Comparison of ENCODE assay signal across 4 worm cellular contexts in the genomic region with DNA sequence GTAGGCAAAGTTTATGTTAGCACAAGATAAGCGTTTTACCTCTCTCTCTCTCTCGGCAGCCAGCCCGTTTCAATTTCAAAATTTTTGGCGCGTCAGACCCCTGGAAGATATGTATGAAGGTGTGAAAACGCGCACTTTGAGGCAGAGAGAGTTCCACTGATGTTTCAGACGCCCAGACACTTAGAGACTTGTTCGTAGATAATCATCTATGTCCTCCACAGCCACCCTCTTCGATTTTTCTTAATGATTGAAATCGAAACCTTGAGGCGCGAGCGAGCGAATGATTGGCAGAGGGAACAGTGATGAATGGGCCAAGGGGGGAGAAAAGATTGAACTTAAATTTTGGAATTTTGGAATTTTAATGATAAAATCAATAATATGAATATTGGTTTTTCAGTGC.
TF ChIP-seq lines count a peak whose summit lies in the region.

No protein-coding gene starts in this region.

TF ChIP-seq in whole organism, L1 larva, 84 proteins besides CTCF, POLR2A, EP300 and RAD21:
- peak; percentile 31 for TF ChIP-seq blmp-1 (tag; optimal IDR thresholded peaks at IDR 0.05; lab: Kevin White, UChicago)
- peak; percentile 62 for TF ChIP-seq lin-14 (GFP tag; optimal IDR thresholded peaks at IDR 0.05; lab: Kevin White, UChicago)
- TF ChIP-seq nhr-85 (tag; lab: Kevin White, UChicago), result peak; percentile 90
- no peak for TF ChIP-seq lin-15B (tag; optimal IDR thresholded peaks at IDR 0.05; lab: Kevin White, UChicago)
- TF ChIP-seq F16B12.6 (tag; optimal IDR thresholded peaks at IDR 0.05; lab: Kevin White, UChicago), result no peak
- TF ChIP-seq rnt-1 (tag; optimal IDR thresholded peaks at IDR 0.05; lab: Kevin White, UChicago), result peak; percentile 22
- no peak for TF ChIP-seq efl-1 (optimal IDR thresholded peaks at IDR 0.05; lab: Kevin White, UChicago)
- TF ChIP-seq efl-1 (GFP tag; optimal IDR thresholded peaks at IDR 0.05 in 1 of 2; lab: Kevin White, UChicago), result peak in 1 of 2 experiments; percentile 49
- no peak for TF ChIP-seq egl-13 (tag; optimal IDR thresholded peaks at IDR 0.05; lab: Kevin White, UChicago)

TF ChIP-seq in whole organism, L2 larva, 48 proteins besides CTCF, POLR2A, EP300 and RAD21:
- TF ChIP-seq ceh-16 (tag; optimal IDR thresholded peaks at IDR 0.05; lab: Kevin White, UChicago) (peak; percentile 92), C34F6.9 (tag; optimal IDR thresholded peaks at IDR 0.05; lab: Kevin White, UChicago) (no peak), R02D3.7 (tag; optimal IDR thresholded peaks at IDR 0.05; lab: Kevin White, UChicago) (no peak), nhr-25 (tag; optimal IDR thresholded peaks at IDR 0.05; lab: Kevin White, UChicago) (peak; percentile 41)

TF ChIP-seq in whole organism, L3 larva, 47 proteins besides CTCF, POLR2A, EP300 and RAD21:
- TF ChIP-seq nhr-28 (tag; optimal IDR thresholded peaks at IDR 0.05; lab: Kevin White, UChicago) (no peak), lin-39 (tag; optimal IDR thresholded peaks at IDR 0.05; lab: Kevin White, UChicago) (no peak), nhr-25 (tag; optimal IDR thresholded peaks at IDR 0.05; lab: Kevin White, UChicago) (peak; percentile 62), mml-1 (tag; optimal IDR thresholded peaks at IDR 0.05; lab: Kevin White, UChicago) (no peak), elt-1 (tag; optimal IDR thresholded peaks at IDR 0.05; lab: Kevin White, UChicago) (peak; percentile 71)

TF ChIP-seq in whole organism, mixed stage, embryonic, 35 proteins besides CTCF, POLR2A, EP300 and RAD21:
- TF ChIP-seq ces-1 (GFP tag; optimal IDR thresholded peaks at IDR 0.05; lab: Kevin White, UChicago) (no peak), lin-32 (GFP tag; optimal IDR thresholded peaks at IDR 0.05; lab: Kevin White, UChicago) (no peak), blmp-1 (tag; optimal IDR thresholded peaks at IDR 0.05; lab: Kevin White, UChicago) (no peak), bed-3 (GFP tag; optimal IDR thresholded peaks at IDR 0.05; lab: Kevin White, UChicago) (no peak), elt-1 (tag; optimal IDR thresholded peaks at IDR 0.05; lab: Kevin White, UChicago; ENCODE audit: borderline replicate concordance, insufficient read depth) (peak; percentile 3)

Comparison
In these comparisons a context has a peak if more than half of its experiments do, and no peak if none do; other contexts are left out.
1. Of the 22 proteins assayed by ChIP-seq in both whole organism, L1 larva and whole organism, L2 larva: peak only in whole organism, L1 larva: blmp-1; only in whole organism, L2 larva: none; in both: none; in neither: 21.